Worm (Caenorhabditis elegans): ENCODE measurements around the gene C08E3.13.

DNA sequence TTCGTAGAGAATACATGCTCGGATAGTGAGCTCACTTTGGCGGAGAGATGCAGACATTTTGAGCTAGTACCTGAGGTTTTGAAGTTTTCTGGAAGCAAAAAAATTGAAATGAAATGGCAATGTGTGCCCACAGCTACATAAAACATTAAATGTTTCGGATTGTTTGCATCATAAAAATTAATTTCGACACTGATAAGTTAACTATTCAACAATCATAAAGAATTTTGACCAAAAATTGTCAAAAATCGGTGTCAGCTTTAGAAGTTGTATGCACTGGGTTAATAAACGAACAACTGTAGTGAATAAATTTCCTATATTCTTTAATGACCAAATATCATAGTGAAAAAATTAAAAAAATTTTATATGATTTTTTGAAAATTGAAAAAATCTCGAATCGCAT, 13.2 kb downstream of the C08E3.13 start, which contains the start of gene fbxa-166:
- TF ChIP-seq egl-27 (tag; optimal IDR thresholded peaks at IDR 0.05): no peak
- no peak for TF ChIP-seq jun-1 (tag; optimal IDR thresholded peaks at IDR 0.05)

Measured in whole organism, L3 larva.